Worm (Caenorhabditis elegans): ENCODE results near the gene fbxc-58.

- TF ChIP-seq ztf-4 (tag; optimal IDR thresholded peaks at IDR 0.05), result no peak
- TF ChIP-seq blmp-1 (tag; optimal IDR thresholded peaks at IDR 0.05; ENCODE audit: insufficient read depth), result no peak
- no peak for TF ChIP-seq snpc-4 (tag; optimal IDR thresholded peaks at IDR 0.05)
- TF ChIP-seq F13H6.1 (tag; optimal IDR thresholded peaks at IDR 0.05), result peak; percentile 28
- TF ChIP-seq lsy-2 (tag; optimal IDR thresholded peaks at IDR 0.05), result peak in 1 of 2 experiments; percentile 69
- peak; percentile 23 for TF ChIP-seq nhr-25 (tag; optimal IDR thresholded peaks at IDR 0.05)
- no peak for TF ChIP-seq ZK546.5 (tag; optimal IDR thresholded peaks at IDR 0.05)
- TF ChIP-seq elt-3 (tag; optimal IDR thresholded peaks at IDR 0.05), result no peak
- TF ChIP-seq crh-2 (tag; optimal IDR thresholded peaks at IDR 0.05), result peak; percentile 66
- TF ChIP-seq dmd-4 (tag; optimal IDR thresholded peaks at IDR 0.05), result no peak
Measured at ce11 chrIV:9335552-9336251, 35.6 kb upstream of the fbxc-58 start, which contains the start of the genes coa-4 and T20D3.14.

Data from whole organism, L2 larva.